Worm (Caenorhabditis elegans): ENCODE results near the gene C14C6.8.

ce11 chrV:552406-552805 lies 561 bp downstream of the C14C6.8 start:
- TF ChIP-seq ama-1 (optimal IDR thresholded peaks at IDR 0.05) (no peak), lin-39 (tag; optimal IDR thresholded peaks at IDR 0.05) (no peak), ztf-11 (tag; optimal IDR thresholded peaks at IDR 0.05) (no peak), unc-39 (tag; optimal IDR thresholded peaks at IDR 0.05) (no peak), fos-1 (tag; optimal IDR thresholded peaks at IDR 0.05) (no peak), nhr-67 (tag; optimal IDR thresholded peaks at IDR 0.05) (no peak), nhr-76 (tag; optimal IDR thresholded peaks at IDR 0.05) (no peak), mdl-1 (tag; optimal IDR thresholded peaks at IDR 0.05) (no peak), lin-15B (tag; optimal IDR thresholded peaks at IDR 0.05) (no peak), pqm-1 (tag; optimal IDR thresholded peaks at IDR 0.05) (no peak)
